Worm (Caenorhabditis elegans): ENCODE measurements around the gene srh-71.

DNA sequence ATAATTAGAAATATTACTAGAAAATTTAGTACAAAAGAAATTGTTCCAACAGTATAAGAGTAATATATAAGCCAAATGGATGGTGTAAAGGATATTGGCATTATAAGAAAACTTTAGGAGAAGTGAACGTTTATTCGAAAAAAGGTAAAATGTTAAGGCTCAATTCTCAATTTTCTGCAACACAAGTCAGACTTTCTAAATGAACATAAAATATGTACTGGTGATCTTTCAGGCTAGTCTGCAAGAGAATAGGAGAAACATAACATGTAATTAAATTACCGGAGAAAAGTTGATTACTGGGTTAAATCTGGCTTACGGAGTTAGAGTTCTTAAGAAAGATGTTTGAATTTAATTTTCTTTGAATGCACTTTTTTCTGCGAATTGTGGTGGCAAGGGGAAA lies 33.4 kb downstream of the srh-71 start, which contains the start of gene sri-33:
- TF ChIP-seq nhr-77 (tag; optimal IDR thresholded peaks at IDR 0.05), result no peak
- no peak for TF ChIP-seq nhr-11 (tag; optimal IDR thresholded peaks at IDR 0.05)
- no peak for TF ChIP-seq ama-1 (optimal IDR thresholded peaks at IDR 0.05)
- no peak for TF ChIP-seq ztf-11 (tag; optimal IDR thresholded peaks at IDR 0.05)
- no peak for TF ChIP-seq ZK546.5 (tag; optimal IDR thresholded peaks at IDR 0.05)
